Fruit fly (Drosophila melanogaster) whole organism, adult: Measurements from ENCODE around the gene Arp2.
A peak's percentile ranks its signal among the peaks of the same experiment; 100 is the strongest.

Experiments
- CG11617 ChIP-seq: fragments of 200-800 bp; sonication (Bioruptor generic); optimal IDR thresholded peaks from 2 replicates; lab custom pipeline; 2017; ENCODE audit warnings: mild to moderate bottlenecking, missing biosample characterization, missing genetic modification reagents, missing genetic modification characterization
- CG12768 ChIP-seq: fragments of 200-800 bp; sonication (Bioruptor generic); optimal IDR thresholded peaks from 2 replicates; lab custom pipeline; 2017; ENCODE audit warnings: missing biosample characterization, missing genetic modification characterization, mild to moderate bottlenecking, moderate library complexity, missing genetic modification reagents
- CG14711 ChIP-seq: fragments of 200-800 bp; sonication (Bioruptor generic); optimal IDR thresholded peaks from 2 replicates; lab custom pipeline; 2018; ENCODE audit warnings: missing biosample characterization, mild to moderate bottlenecking, missing genetic modification characterization, moderate library complexity
- CG1620 ChIP-seq: fragments of 200-800 bp; sonication (Bioruptor generic); optimal IDR thresholded peaks from 2 replicates; lab custom pipeline; 2016; ENCODE audit warnings: missing biosample characterization, missing genetic modification characterization
- CG33017 ChIP-seq: fragments of 200-800 bp; sonication (Bioruptor generic); optimal IDR thresholded peaks from 2 replicates; lab custom pipeline; 2018; ENCODE audit warnings: missing biosample characterization, mild to moderate bottlenecking, missing genetic modification characterization, moderate library complexity
- CG5204 ChIP-seq: fragments of 200-800 bp; sonication (Bioruptor generic); optimal IDR thresholded peaks from 2 replicates; lab custom pipeline; 2016; ENCODE audit warnings: missing biosample characterization, missing genetic modification characterization
- CG7045 ChIP-seq: fragments of 200-800 bp; sonication (Bioruptor generic); optimal IDR thresholded peaks from 2 replicates; lab custom pipeline; 2017; ENCODE audit warnings: missing biosample characterization, mild to moderate bottlenecking, missing genetic modification characterization
- CG7101 ChIP-seq: fragments of 200-800 bp; sonication (Bioruptor generic); optimal IDR thresholded peaks from 2 replicates; lab custom pipeline; 2018; ENCODE audit warnings: missing biosample characterization, mild to moderate bottlenecking, missing genetic modification characterization, moderate library complexity
- Crg-1 ChIP-seq: fragments of 200-800 bp; sonication (Bioruptor generic); optimal IDR thresholded peaks from 2 replicates; lab custom pipeline; 2016; ENCODE audit warnings: missing biosample characterization, missing genetic modification characterization
- Hr96 ChIP-seq: fragments of 200-800 bp; sonication (Bioruptor generic); optimal IDR thresholded peaks from 2 replicates; lab custom pipeline; 2016; ENCODE audit warnings: missing biosample characterization, missing genetic modification characterization
- bab1 ChIP-seq: fragments of 200-800 bp; sonication (Bioruptor generic); optimal IDR thresholded peaks from 3 replicates; lab custom pipeline; 2019; ENCODE audit warnings: missing biosample characterization, mild to moderate bottlenecking, missing genetic modification characterization, moderate library complexity
- cic ChIP-seq: fragments of 200-800 bp; sonication (Bioruptor generic); optimal IDR thresholded peaks from 2 replicates; lab custom pipeline; 2017; ENCODE audit warnings: missing biosample characterization, mild to moderate bottlenecking, missing genetic modification characterization, moderate library complexity
- kay ChIP-seq: fragments of 200-800 bp; sonication (Bioruptor generic); peaks from one replicate; lab custom pipeline; 2016; ENCODE audit warnings: missing biosample characterization, missing genetic modification characterization, borderline replicate concordance
- pad ChIP-seq: fragments of 200-800 bp; sonication (Bioruptor generic); optimal IDR thresholded peaks from 3 replicates; lab custom pipeline; 2017; ENCODE audit warnings: missing biosample characterization, missing genetic modification characterization, mild to moderate bottlenecking, moderate library complexity, missing genetic modification reagents
- toe ChIP-seq: fragments of 200-800 bp; sonication (Bioruptor generic); optimal IDR thresholded peaks from 2 replicates; lab custom pipeline; 2016; ENCODE audit warnings: missing biosample characterization, missing genetic modification characterization

Gene Arp2

DNA sequence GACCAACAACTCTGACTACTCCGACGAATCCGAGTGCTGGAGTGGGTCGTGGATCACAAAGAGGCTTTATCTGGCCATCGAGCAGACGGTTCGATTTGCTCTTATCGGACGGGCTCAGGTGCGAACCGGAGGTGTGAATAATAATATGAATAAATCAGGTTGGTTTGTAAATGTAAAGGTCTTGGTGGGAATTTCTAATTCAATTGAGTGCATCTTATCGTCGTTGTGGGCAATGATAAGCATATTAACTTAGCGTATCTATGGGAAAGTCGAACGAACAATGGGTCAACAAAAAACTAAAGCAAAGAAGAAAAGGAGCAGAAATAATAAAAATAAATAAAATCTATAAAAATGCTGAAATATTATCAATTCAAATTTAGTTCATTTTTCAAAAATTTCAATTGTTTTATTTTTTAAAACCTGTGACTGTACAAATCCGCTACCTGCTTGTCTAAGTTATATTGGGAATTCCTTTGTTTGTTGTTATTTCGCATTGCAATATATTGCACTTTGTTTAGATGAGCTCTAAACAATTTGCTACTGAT lies 12.9 kb downstream of the Arp2 start, which contains the start of gene CG9903:
TSS of gene CG9903 (minus strand) at position 51 of the 545 bp plus-strand sequence.
- TF ChIP-seq CG7101 (peak; percentile 44), pad (GFP tag; lab: Kevin White, UChicago) (peak; percentile 10), CG14711 (tag; lab: Kevin White, UChicago) (no peak), kay (peak; percentile 53)

DNA sequence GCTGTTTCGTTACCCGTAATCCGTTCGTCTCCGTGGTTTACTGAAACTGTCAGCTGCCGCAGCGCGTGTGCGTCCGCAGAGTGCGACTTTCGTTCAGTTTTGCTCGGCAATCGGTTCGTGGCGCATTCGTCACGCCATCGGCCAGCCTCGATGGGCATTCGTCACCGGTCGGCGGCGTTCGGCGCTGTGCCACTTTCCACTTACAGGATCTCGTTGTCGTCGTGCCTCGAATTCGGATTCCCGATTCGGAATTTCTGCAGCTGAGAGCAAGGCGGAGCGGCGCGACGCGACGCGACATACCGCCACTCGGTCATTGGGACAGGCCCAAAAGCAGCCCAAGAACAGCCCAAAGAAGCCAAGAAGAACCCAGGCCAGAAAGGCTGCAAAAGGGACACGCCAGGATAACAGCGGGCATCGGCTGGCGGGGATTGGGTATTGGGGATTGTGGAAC lies 20.7 kb downstream of the Arp2 start, which contains the start of gene para:
TSS of gene para (minus strand) at position 51 of the 451 bp plus-strand sequence.
- no peak for TF ChIP-seq CG14711 (tag; lab: Kevin White, UChicago)
- TF ChIP-seq CG12768 (GFP tag; lab: Kevin White, UChicago) = no peak

DNA sequence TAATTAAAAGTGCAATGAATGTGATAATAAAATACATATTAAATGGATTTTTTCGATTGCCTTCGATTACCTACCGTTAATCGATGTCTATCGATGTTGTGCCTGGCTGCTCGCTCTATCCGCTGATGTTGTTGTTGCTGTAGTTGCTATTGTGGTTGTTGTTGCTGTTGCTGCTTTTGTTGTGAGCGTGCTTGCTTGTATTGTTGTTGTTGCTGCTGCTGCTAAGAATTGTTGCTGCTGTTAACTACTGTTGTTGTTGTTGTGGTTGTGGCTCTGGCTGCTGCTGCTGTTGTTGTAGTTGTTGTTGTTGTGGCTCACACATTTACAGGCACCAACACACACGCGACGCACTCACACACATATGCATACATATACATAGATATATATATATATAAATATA lies 26.6 kb downstream of the Arp2 start:
- TF ChIP-seq CG33017 (tag; lab: Kevin White, UChicago) = no peak
- TF ChIP-seq CG7045 (GFP tag; lab: Kevin White, UChicago) = no peak
- TF ChIP-seq Hr96 (GFP tag; lab: Kevin White, UChicago) = no peak
- no peak for TF ChIP-seq kay
- no peak for TF ChIP-seq Crg-1 (GFP tag; lab: Kevin White, UChicago)
- TF ChIP-seq CG11617 (GFP tag; lab: Kevin White, UChicago) = no peak

DNA sequence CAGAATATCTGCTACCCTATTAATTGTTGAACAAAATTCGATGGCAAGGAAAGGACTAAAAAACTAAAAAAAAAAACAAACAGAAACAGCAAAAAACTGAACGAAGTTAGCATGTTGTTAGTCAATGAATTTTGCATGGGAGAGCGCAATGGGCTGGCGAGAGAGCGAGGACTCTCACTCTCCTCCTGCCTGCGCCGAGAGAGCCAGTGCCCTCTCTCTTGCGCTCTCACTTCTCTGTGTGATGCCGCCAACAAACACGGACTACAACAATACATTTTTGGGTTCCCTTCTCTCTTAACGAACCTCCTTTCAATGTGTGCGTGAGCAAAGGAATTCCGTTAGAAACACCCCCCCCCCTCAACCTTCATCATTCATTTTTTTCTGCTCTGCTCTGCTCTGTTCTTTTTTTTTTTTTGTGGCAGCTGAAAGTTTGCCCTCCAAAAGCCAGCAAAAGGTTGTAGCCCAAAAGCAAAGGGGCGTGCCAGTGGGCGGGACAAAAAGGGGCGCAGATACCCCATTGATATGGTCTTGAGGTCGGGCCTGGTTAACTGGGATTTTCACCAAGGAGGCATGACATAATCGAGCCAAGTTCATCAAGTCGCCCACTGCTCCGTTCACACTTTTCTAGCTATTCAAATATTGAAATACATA lies 27.6 kb downstream of the Arp2 start:
- TF ChIP-seq CG5204 (GFP tag; lab: Kevin White, UChicago) (no peak), bab1 (no peak), Hr96 (GFP tag; lab: Kevin White, UChicago) (no peak), kay (no peak), cic (GFP tag; lab: Kevin White, UChicago) (no peak), CG14711 (tag; lab: Kevin White, UChicago) (no peak), CG1620 (GFP tag; lab: Kevin White, UChicago) (no peak), pad (GFP tag; lab: Kevin White, UChicago) (no peak), toe (GFP tag; lab: Kevin White, UChicago) (no peak), CG33017 (tag; lab: Kevin White, UChicago) (no peak)

- TF ChIP-seq CG7045 (GFP tag; lab: Kevin White, UChicago) = no peak
- TF ChIP-seq Crg-1 (GFP tag; lab: Kevin White, UChicago) = no peak
- TF ChIP-seq CG5204 (GFP tag; lab: Kevin White, UChicago) = no peak
- TF ChIP-seq bab1 = no peak
- no peak for TF ChIP-seq CG7101
- TF ChIP-seq CG1620 (GFP tag; lab: Kevin White, UChicago) = no peak
Measured at dm6 chrX:16525315-16525714, 28.5 kb downstream of the Arp2 start, which contains the start of gene Cnx14D. Cnx14D (minus strand) TSS chrX:16525415.
